Fruit fly (Drosophila melanogaster) whole organism, embryonic: ENCODE results near the gene Slh.

Experiments
- Atf3 ChIP-seq: fragments of 200-800 bp; sonication (Bioruptor generic); optimal IDR thresholded peaks from 3 replicates; lab custom pipeline; 2016; ENCODE audit warnings: missing biosample characterization, missing genetic modification characterization
- CG10321 ChIP-seq: fragments of 200-800 bp; sonication (Bioruptor generic); IDR thresholded peaks from 2 replicates; pipeline ENCODE4 v1.3.6; 2022; ENCODE audit warnings: missing biosample characterization, missing genetic modification characterization
- CG10366 ChIP-seq: fragments of 200-800 bp; sonication (Bioruptor generic); IDR thresholded peaks from 2 replicates; pipeline ENCODE4 v1.3.6; 2022; ENCODE audit warnings: missing biosample characterization, missing genetic modification characterization
- CG10462 ChIP-seq: fragments of 200-800 bp; sonication (Bioruptor generic); optimal IDR thresholded peaks from 2 replicates; lab custom pipeline; 2016; ENCODE audit warnings: missing biosample characterization, missing genetic modification characterization
- CG10959 ChIP-seq: fragments of 200-800 bp; sonication (Bioruptor generic); IDR thresholded peaks from 2 replicates; pipeline ENCODE4 v1.3.6; 2022; ENCODE audit warnings: missing biosample characterization, missing genetic modification characterization
- CG10979 ChIP-seq: fragments of 200-800 bp; sonication (Bioruptor generic); optimal IDR thresholded peaks from 2 replicates; lab custom pipeline; 2018; ENCODE audit warnings: missing biosample characterization, mild to moderate bottlenecking, missing genetic modification characterization, moderate library complexity
- CG11247 ChIP-seq: fragments of 200-800 bp; sonication (Bioruptor generic); IDR thresholded peaks from 2 replicates; pipeline ENCODE4 v1.3.6; 2022; ENCODE audit warnings: missing biosample characterization, missing genetic modification characterization
- CG11560 ChIP-seq: fragments of 200-800 bp; sonication (Bioruptor generic); IDR thresholded peaks from 3 replicates; pipeline ENCODE4 v1.3.6; 2022; ENCODE audit warnings: missing biosample characterization, missing genetic modification characterization
- CG12219 ChIP-seq: fragments of 200-800 bp; sonication (Bioruptor generic); optimal IDR thresholded peaks from 3 replicates; lab custom pipeline; 2018; ENCODE audit warnings: missing biosample characterization, mild to moderate bottlenecking, missing genetic modification characterization
- CG13287 ChIP-seq: fragments of 200-800 bp; sonication (Bioruptor generic); IDR thresholded peaks from 2 replicates; pipeline ENCODE4 v1.3.6; 2022; ENCODE audit warnings: missing biosample characterization, missing genetic modification characterization; ENCODE audit not compliant: partially characterized antibody
- CG2202 ChIP-seq: fragments of 200-800 bp; sonication (Bioruptor generic); optimal IDR thresholded peaks from 2 replicates; lab custom pipeline; 2018; ENCODE audit warnings: missing biosample characterization, mild to moderate bottlenecking, missing genetic modification characterization
- CG30431 ChIP-seq: fragments of 200-800 bp; sonication (Bioruptor generic); optimal IDR thresholded peaks from 2 replicates; lab custom pipeline; 2017; ENCODE audit warnings: missing biosample characterization, missing genetic modification characterization
- CG33557 ChIP-seq: fragments of 200-800 bp; sonication (Bioruptor generic); optimal IDR thresholded peaks from 2 replicates; lab custom pipeline; 2019; ENCODE audit warnings: missing biosample characterization, mild to moderate bottlenecking, missing genetic modification characterization, moderate library complexity
- CG4820 ChIP-seq: fragments of 200-800 bp; sonication (Bioruptor generic); optimal IDR thresholded peaks from 3 replicates; lab custom pipeline; 2016; ENCODE audit warnings: missing biosample characterization, missing genetic modification characterization
- CG5180 ChIP-seq: fragments of 200-800 bp; sonication (Bioruptor generic); optimal IDR thresholded peaks from 3 replicates; lab custom pipeline; 2017; ENCODE audit warnings: missing biosample characterization, missing genetic modification characterization, mild to moderate bottlenecking, moderate library complexity, missing genetic modification reagents
- CG6175 ChIP-seq: fragments of 200-800 bp; sonication (Bioruptor generic); IDR thresholded peaks from 3 replicates; pipeline ENCODE4 v1.3.6; 2022; ENCODE audit warnings: missing biosample characterization, missing genetic modification characterization
- CG6254 ChIP-seq: fragments of 200-800 bp; sonication (Bioruptor generic); optimal IDR thresholded peaks from 3 replicates; lab custom pipeline; 2017; ENCODE audit warnings: mild to moderate bottlenecking, missing biosample characterization, missing genetic modification reagents, missing genetic modification characterization
- CG6654 ChIP-seq: fragments of 200-800 bp; sonication (Bioruptor generic); optimal IDR thresholded peaks from 2 replicates; lab custom pipeline; 2017; ENCODE audit warnings: missing biosample characterization, mild to moderate bottlenecking, missing genetic modification characterization
- CG7963 ChIP-seq: fragments of 200-800 bp; sonication (Bioruptor generic); IDR thresholded peaks from 3 replicates; pipeline ENCODE4 v1.3.6; 2022; ENCODE audit warnings: missing biosample characterization, missing genetic modification characterization; ENCODE audit not compliant: partially characterized antibody
- D19B ChIP-seq: fragments of 200-800 bp; sonication (Bioruptor generic); optimal IDR thresholded peaks from 2 replicates; lab custom pipeline; 2017; ENCODE audit warnings: missing biosample characterization, mild to moderate bottlenecking, missing genetic modification characterization
- Dbx ChIP-seq: fragments of 200-800 bp; sonication (Bioruptor generic); IDR thresholded peaks from 3 replicates; pipeline ENCODE4 v1.3.6; 2022; ENCODE audit warnings: missing biosample characterization, missing genetic modification characterization
- Deaf1 ChIP-seq: fragments of 200-800 bp; optimal IDR thresholded peaks from 3 replicates; lab custom pipeline; 2019; ENCODE audit warnings: missing biosample characterization, mild to moderate bottlenecking, missing genetic modification characterization, moderate library complexity
- Dfd ChIP-seq, 2 experiments: fragments of >200 bp; optimal IDR thresholded peaks; 2 replicates each; lab custom pipeline; 2017; ENCODE audit warnings: missing biosample characterization in 2 of 2, missing genetic modification characterization in 2 of 2
- Dip2 ChIP-seq: fragments of 200-800 bp; sonication (Bioruptor generic); IDR thresholded peaks from 2 replicates; pipeline ENCODE4 v1.3.6; 2022; ENCODE audit warnings: missing biosample characterization, missing genetic modification characterization
- Med ChIP-seq: fragments of 200-800 bp; sonication (Bioruptor generic); peaks from one replicate; lab custom pipeline; 2016; ENCODE audit warnings: missing biosample characterization, missing genetic modification characterization, mild to moderate bottlenecking, inconsistent platforms, moderate library complexity
- NK7.1 ChIP-seq: fragments of 200-800 bp; sonication (Bioruptor generic); optimal IDR thresholded peaks from 3 replicates; lab custom pipeline; 2016; ENCODE audit warnings: missing biosample characterization, missing genetic modification characterization
- Neu2 ChIP-seq: fragments of 200-800 bp; sonication (Bioruptor generic); optimal IDR thresholded peaks from 3 replicates; lab custom pipeline; 2016; ENCODE audit warnings: missing biosample characterization, missing genetic modification characterization, borderline replicate concordance
- Optix ChIP-seq: fragments of 200-800 bp; sonication (Bioruptor generic); IDR thresholded peaks from 3 replicates; pipeline ENCODE4 v1.3.6; 2022; ENCODE audit warnings: missing biosample characterization, missing genetic modification characterization
- Tbp ChIP-seq: fragments of >200 bp; optimal IDR thresholded peaks from 2 replicates; lab custom pipeline; 2018; ENCODE audit warnings: missing biosample characterization, missing genetic modification characterization
- Trl ChIP-seq, 3 experiments: fragments of >200 bp in 2 of 3; fragments of 200-800 bp in 1 of 3; sonication (Bioruptor generic) in 1 of 3; optimal IDR thresholded peaks; 2 replicates in 1 of 3; 3 replicates in 2 of 3; lab custom pipeline; 2016 to 2017; ENCODE audit warnings: missing biosample characterization in 1 of 3, missing genetic modification characterization in 1 of 3
- Vsx1 ChIP-seq: fragments of 200-800 bp; sonication (Bioruptor generic); optimal IDR thresholded peaks from 2 replicates; lab custom pipeline; 2017; ENCODE audit warnings: missing biosample characterization, mild to moderate bottlenecking, missing genetic modification characterization, missing genetic modification reagents
- bowl ChIP-seq: fragments of 200-800 bp; sonication (Bioruptor generic); IDR thresholded peaks from 2 replicates; pipeline ENCODE4 v1.3.6; 2022; ENCODE audit warnings: missing biosample characterization, missing genetic modification characterization
- ci ChIP-seq: fragments of 200-800 bp; sonication (Bioruptor generic); IDR thresholded peaks from 3 replicates; pipeline ENCODE4 v1.3.6; 2022; ENCODE audit warnings: missing biosample characterization, missing genetic modification characterization
- emc ChIP-seq: fragments of 200-800 bp; sonication (Bioruptor generic); optimal IDR thresholded peaks from 2 replicates; lab custom pipeline; 2016; ENCODE audit warnings: missing biosample characterization, missing genetic modification characterization
- jing ChIP-seq: fragments of 200-800 bp; sonication (Bioruptor generic); optimal IDR thresholded peaks from 2 replicates; lab custom pipeline; 2018; ENCODE audit warnings: missing biosample characterization, mild to moderate bottlenecking, missing genetic modification characterization
- kni ChIP-seq: fragments of 200-800 bp; sonication (Bioruptor generic); optimal IDR thresholded peaks from 3 replicates; lab custom pipeline; 2017; ENCODE audit warnings: mild to moderate bottlenecking, missing biosample characterization, missing genetic modification reagents, missing genetic modification characterization
- lov ChIP-seq, 2 experiments: fragments of 200-800 bp in 1 of 2; fragments of >200 bp in 1 of 2; sonication (Bioruptor generic) in 1 of 2; IDR thresholded peaks in 1 of 2; optimal IDR thresholded peaks in 1 of 2; 2 replicates in 1 of 2; 3 replicates in 1 of 2; pipeline versions ENCODE4 v1.3.6 to Lab custom; 2017 to 2022; ENCODE audit warnings: missing biosample characterization in 1 of 2, missing genetic modification characterization in 1 of 2
- mam ChIP-seq: fragments of 200-800 bp; sonication (Bioruptor generic); optimal IDR thresholded peaks from 3 replicates; lab custom pipeline; 2016; ENCODE audit warnings: missing biosample characterization, missing genetic modification characterization
- onecut ChIP-seq: fragments of 200-800 bp; sonication (Bioruptor generic); IDR thresholded peaks from 2 replicates; pipeline ENCODE4 v1.3.6; 2022; ENCODE audit warnings: missing biosample characterization, missing genetic modification characterization
- pnt ChIP-seq: fragments of 200-800 bp; sonication (Bioruptor generic); optimal IDR thresholded peaks from 3 replicates; lab custom pipeline; 2016; ENCODE audit warnings: missing biosample characterization, missing genetic modification characterization
- prd ChIP-seq, 3 experiments: fragments of >200 bp in 2 of 3; fragments of 200-800 bp in 1 of 3; sonication (Bioruptor generic) in 1 of 3; optimal IDR thresholded peaks in 2 of 3; IDR thresholded peaks in 1 of 3; 2 replicates in 2 of 3; 3 replicates in 1 of 3; pipeline versions ENCODE4 v1.3.6 to Lab custom; 2017 to 2022; ENCODE audit warnings: missing biosample characterization in 1 of 3, missing genetic modification characterization in 1 of 3
- row ChIP-seq: fragments of 200-800 bp; sonication (Bioruptor generic); IDR thresholded peaks from 3 replicates; pipeline ENCODE4 v1.3.6; 2022; ENCODE audit warnings: missing biosample characterization, missing genetic modification characterization
- scrt ChIP-seq: fragments of 200-800 bp; sonication (Bioruptor generic); optimal IDR thresholded peaks from 2 replicates; lab custom pipeline; 2018; ENCODE audit warnings: missing biosample characterization, mild to moderate bottlenecking, missing genetic modification characterization, moderate library complexity
- sd ChIP-seq: fragments of 200-800 bp; sonication (Bioruptor generic); optimal IDR thresholded peaks from 3 replicates; lab custom pipeline; 2018; ENCODE audit warnings: missing biosample characterization, mild to moderate bottlenecking, missing genetic modification characterization, moderate library complexity
- sens ChIP-seq: fragments of 200-800 bp; sonication (Bioruptor generic); peaks from one replicate; lab custom pipeline; 2016; ENCODE audit warnings: missing biosample characterization, missing genetic modification characterization
- ttk ChIP-seq: fragments of 200-800 bp; sonication (Bioruptor generic); IDR thresholded peaks from 2 replicates; pipeline ENCODE4 v2.1.2; 2022; ENCODE audit warnings: missing biosample characterization, missing genetic modification characterization
- zfh1 ChIP-seq: fragments of 200-800 bp; sonication (Bioruptor generic); IDR thresholded peaks from 3 replicates; pipeline ENCODE4 v1.3.6; 2022; ENCODE audit warnings: missing biosample characterization, missing genetic modification characterization
- zfh2 ChIP-seq: fragments of 200-800 bp; sonication (Bioruptor generic); optimal IDR thresholded peaks from 2 replicates; lab custom pipeline; 2016; ENCODE audit warnings: missing biosample characterization, missing genetic modification characterization

The Slh gene

DNA sequence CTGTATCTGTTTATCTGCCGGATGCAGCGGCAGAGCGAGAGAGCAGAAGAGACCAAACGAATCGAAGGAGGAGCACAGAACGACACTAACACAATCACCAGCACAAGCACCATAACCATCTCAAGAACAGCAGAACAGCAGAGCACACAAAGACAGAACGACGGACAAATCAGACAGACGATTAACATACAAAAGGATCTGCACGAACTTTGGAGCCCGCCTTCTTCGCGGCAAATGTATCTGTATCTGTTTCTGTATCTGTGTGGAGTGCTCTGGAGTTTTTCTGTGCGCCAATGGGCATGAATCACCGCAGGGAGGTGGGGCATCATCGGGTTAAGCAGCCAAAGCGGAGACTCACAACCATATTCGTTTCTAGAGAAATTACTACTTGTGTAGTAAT lies 44.0 kb downstream of the Slh start (continued):
- TF ChIP-seq CG11247: no peak
- no peak for TF ChIP-seq ci (GFP tag; lab: Robert Waterston, UW)
- TF ChIP-seq CG10462: no peak
- TF ChIP-seq CG13287 (GFP tag; lab: Robert Waterston, UW): no peak
- TF ChIP-seq Deaf1 (tag; lab: Kevin White, UChicago): peak; percentile 25
- no peak for TF ChIP-seq Vsx1 (GFP tag; lab: Kevin White, UChicago)
- no peak for TF ChIP-seq Neu2 (GFP tag; lab: Kevin White, UChicago)
- no peak for TF ChIP-seq CG33557 (GFP tag; lab: Kevin White, UChicago)
- no peak for TF ChIP-seq Atf3 (GFP tag; lab: Kevin White, UChicago)
- TF ChIP-seq Dfd (GFP tag; optimal IDR thresholded peaks at IDR 0.05; lab: Kevin White, UChicago): no peak
- no peak for TF ChIP-seq CG7963
- peak in 1 of 2 experiments; percentile 2 for TF ChIP-seq Trl (optimal IDR thresholded peaks at IDR 0.05; lab: Kevin White, UChicago)
- no peak for TF ChIP-seq Trl (GFP tag; optimal IDR thresholded peaks at IDR 0.05; lab: Kevin White, UChicago)
- no peak for TF ChIP-seq CG10979 (tag; lab: Kevin White, UChicago)
- TF ChIP-seq zfh2 (GFP tag; lab: Kevin White, UChicago): no peak
- TF ChIP-seq CG10959 (GFP tag; lab: Robert Waterston, UW): no peak

- peak; percentile 55 for TF ChIP-seq sens (GFP tag; lab: Kevin White, UChicago)
- no peak for TF ChIP-seq CG10321 (GFP tag; lab: Robert Waterston, UW)
- no peak for TF ChIP-seq CG30431
- TF ChIP-seq CG10366 (GFP tag; lab: Robert Waterston, UW): no peak
- TF ChIP-seq Tbp (GFP tag; lab: Kevin White, UChicago): no peak
- 0 out of 3 replicates have a peak, but pooled peaks have one; percentile 27 for TF ChIP-seq ci (GFP tag; lab: Robert Waterston, UW)
- TF ChIP-seq Optix (GFP tag; lab: Robert Waterston, UW): no peak
- TF ChIP-seq jing (GFP tag; lab: Kevin White, UChicago): no peak
- no peak for TF ChIP-seq CG33557 (GFP tag; lab: Kevin White, UChicago)
- no peak for TF ChIP-seq NK7.1 (GFP tag; lab: Kevin White, UChicago)
- no peak for TF ChIP-seq CG6254
- no peak for TF ChIP-seq ttk (GFP tag; lab: Robert Waterston, UW)
- no peak for TF ChIP-seq lov (optimal IDR thresholded peaks at IDR 0.05; lab: Kevin White, UChicago)
- TF ChIP-seq lov (GFP tag; IDR thresholded peaks at IDR 0.05; lab: Robert Waterston, UW): no peak
- no peak for TF ChIP-seq bowl (GFP tag; lab: Robert Waterston, UW)
- TF ChIP-seq Med (GFP tag; lab: Kevin White, UChicago): peak; percentile 26
- no peak for TF ChIP-seq onecut (GFP tag; lab: Robert Waterston, UW)
- no peak for TF ChIP-seq CG6175
- no peak for TF ChIP-seq CG5180 (GFP tag; lab: Kevin White, UChicago)
- TF ChIP-seq CG4820 (GFP tag; lab: Kevin White, UChicago): no peak
- no peak for TF ChIP-seq Dbx (GFP tag; lab: Robert Waterston, UW)
- no peak for TF ChIP-seq CG11560 (tag; lab: Robert Waterston, UW)
- no peak for TF ChIP-seq mam (GFP tag; lab: Kevin White, UChicago)
- TF ChIP-seq pnt (GFP tag; lab: Kevin White, UChicago): no peak
- TF ChIP-seq sd (tag; lab: Kevin White, UChicago): peak; percentile 2
- 0 out of 3 replicates have a peak, but pooled peaks have one; percentile 4 for TF ChIP-seq zfh1
- peak; percentile 61; the same call in 2 of the 3 replicates for TF ChIP-seq row (GFP tag; lab: Robert Waterston, UW)
- peak; percentile 21 for TF ChIP-seq kni
- TF ChIP-seq emc (GFP tag; lab: Kevin White, UChicago): no peak
- no peak for TF ChIP-seq Dip2 (GFP tag; lab: Robert Waterston, UW)
- TF ChIP-seq CG10979 (tag; lab: Kevin White, UChicago): peak; percentile 1
- no peak for TF ChIP-seq CG2202 (tag; lab: Kevin White, UChicago)
- no peak for TF ChIP-seq Dfd (GFP tag; optimal IDR thresholded peaks at IDR 0.05; lab: Kevin White, UChicago)
- TF ChIP-seq scrt: no peak
- TF ChIP-seq D19B: peak; percentile 66
- no peak for TF ChIP-seq CG6654 (GFP tag; lab: Kevin White, UChicago)
- no peak for TF ChIP-seq prd (optimal IDR thresholded peaks at IDR 0.05; lab: Kevin White, UChicago)
- no peak for TF ChIP-seq prd (GFP tag; IDR thresholded peaks at IDR 0.05; lab: Robert Waterston, UW)
- no peak for TF ChIP-seq CG12219
Measured at dm6 chr2L:2438640-2439276, 53.7 kb downstream of the Slh start.
